Worm (Caenorhabditis elegans): ENCODE measurements around the gene asg-2.

asg-2 gene

ce11 chrX:6795843-6796521, 45.1 kb upstream of the asg-2 start:
- TF ChIP-seq unc-86 (tag; optimal IDR thresholded peaks at IDR 0.05): no peak
- TF ChIP-seq nhr-19 (GFP tag; conservative IDR thresholded peaks at IDR 0.05): no peak
- TF ChIP-seq lsy-2 (tag; optimal IDR thresholded peaks at IDR 0.05): no peak
- TF ChIP-seq lin-14 (GFP tag; optimal IDR thresholded peaks at IDR 0.05): peak; percentile 52
- TF ChIP-seq skn-1 (tag; optimal IDR thresholded peaks at IDR 0.05): no peak
- TF ChIP-seq ama-1 (optimal IDR thresholded peaks at IDR 0.05): no peak
- peak; percentile 13 for TF ChIP-seq nhr-71 (tag; optimal IDR thresholded peaks at IDR 0.05)
- no peak for TF ChIP-seq unc-98 (GFP tag; IDR thresholded peaks at IDR 0.05)
- no peak for TF ChIP-seq ztf-11 (tag; optimal IDR thresholded peaks at IDR 0.05)
- no peak for TF ChIP-seq nhr-76 (tag; optimal IDR thresholded peaks at IDR 0.05)
- TF ChIP-seq swsn-7 (tag; optimal IDR thresholded peaks at IDR 0.05): no peak
- TF ChIP-seq nhr-237 (tag; optimal IDR thresholded peaks at IDR 0.05): no peak
- TF ChIP-seq mep-1 (tag; optimal IDR thresholded peaks at IDR 0.05): peak; percentile 15
- TF ChIP-seq pag-3 (tag; optimal IDR thresholded peaks at IDR 0.05; ENCODE audit: borderline replicate concordance, insufficient read depth): no peak
- TF ChIP-seq nhr-20 (tag; optimal IDR thresholded peaks at IDR 0.05): peak; percentile 35
- no peak for TF ChIP-seq ces-1 (GFP tag; optimal IDR thresholded peaks at IDR 0.05)
- no peak for TF ChIP-seq unc-130 (tag; optimal IDR thresholded peaks at IDR 0.05)
- TF ChIP-seq fos-1 (tag; optimal IDR thresholded peaks at IDR 0.05): no peak
- no peak for TF ChIP-seq ets-5 (GFP tag; IDR thresholded peaks at IDR 0.05)
- peak; percentile 21 for TF ChIP-seq nhr-90 (tag; optimal IDR thresholded peaks at IDR 0.05; ENCODE audit: poor library complexity)
- no peak for TF ChIP-seq elt-2 (tag; optimal IDR thresholded peaks at IDR 0.05)
- no peak for TF ChIP-seq pqm-1 (tag; optimal IDR thresholded peaks at IDR 0.05)
- TF ChIP-seq unc-62 (GFP tag; optimal IDR thresholded peaks at IDR 0.05): no peak
- no peak for TF ChIP-seq lin-39 (tag; optimal IDR thresholded peaks at IDR 0.05)
- no peak for TF ChIP-seq vab-15 (tag; optimal IDR thresholded peaks at IDR 0.05)
- no peak for TF ChIP-seq F16B12.6 (tag; optimal IDR thresholded peaks at IDR 0.05)
- TF ChIP-seq xbp-1 (tag; optimal IDR thresholded peaks at IDR 0.05): no peak
- peak; percentile 57 for TF ChIP-seq tbx-2 (tag; optimal IDR thresholded peaks at IDR 0.05)
- no peak for TF ChIP-seq dsc-1 (tag; optimal IDR thresholded peaks at IDR 0.05)
- TF ChIP-seq snu-23 (GFP tag; optimal IDR thresholded peaks at IDR 0.05): peak; percentile 7
- no peak for TF ChIP-seq mef-2 (tag; optimal IDR thresholded peaks at IDR 0.05)
- no peak for TF ChIP-seq C04F5.9 (tag; optimal IDR thresholded peaks at IDR 0.05)
- TF ChIP-seq blmp-1 (tag; optimal IDR thresholded peaks at IDR 0.05): peak; percentile 81
- peak in 1 of 6 experiments; percentile 50 for TF ChIP-seq elt-3 (tag; optimal IDR thresholded peaks at IDR 0.05)
- no peak for TF ChIP-seq alr-1 (tag; optimal IDR thresholded peaks at IDR 0.05; ENCODE audit: borderline replicate concordance)
- no peak for TF ChIP-seq irx-1 (tag; optimal IDR thresholded peaks at IDR 0.05)
- TF ChIP-seq Y116A8C.19 (tag; optimal IDR thresholded peaks at IDR 0.05; ENCODE audit: borderline replicate concordance): no peak
- TF ChIP-seq nhr-85 (tag): peak; percentile 88
- no peak for TF ChIP-seq nhr-47 (tag; optimal IDR thresholded peaks at IDR 0.05)
- TF ChIP-seq zag-1 (tag; optimal IDR thresholded peaks at IDR 0.05): no peak
- TF ChIP-seq hpl-2 (GFP tag; optimal IDR thresholded peaks at IDR 0.05): no peak
- no peak for TF ChIP-seq sox-4 (tag; optimal IDR thresholded peaks at IDR 0.05)

ce11 chrX:6799776-6800175, 41.3 kb upstream of the asg-2 start, which contains the start of gene M03A8.3:
TSS of gene M03A8.3 (plus strand) at chrX:6800053.
- no peak for TF ChIP-seq nhr-12 (tag; optimal IDR thresholded peaks at IDR 0.05)
- TF ChIP-seq efl-1 (optimal IDR thresholded peaks at IDR 0.05): no peak
- peak in 1 of 2 experiments; percentile 74 for TF ChIP-seq efl-1 (GFP tag; optimal IDR thresholded peaks at IDR 0.05 in 1 of 2)
